Fruit fly (Drosophila melanogaster) whole organism, prepupa: ENCODE results near the gene Srrm1.

Experiments
- CG11902 ChIP-seq: fragments of 200-800 bp; sonication (Bioruptor generic); optimal IDR thresholded peaks from 3 replicates; lab custom pipeline; 2016; ENCODE audit warnings: missing biosample characterization, missing genetic modification characterization
- Eip93F ChIP-seq: fragments of 200-800 bp; sonication (Bioruptor generic); optimal IDR thresholded peaks from 2 replicates; lab custom pipeline; 2016; ENCODE audit warnings: missing biosample characterization, mild to moderate bottlenecking, missing genetic modification characterization
- Hr39 ChIP-seq: fragments of 200-800 bp; sonication (Bioruptor generic); optimal IDR thresholded peaks from 2 replicates; lab custom pipeline; 2016; ENCODE audit warnings: missing biosample characterization, missing genetic modification characterization

- no peak for TF ChIP-seq Hr39
- no peak for TF ChIP-seq Eip93F (GFP tag; lab: Kevin White, UChicago)
- no peak for TF ChIP-seq CG11902 (GFP tag; lab: Kevin White, UChicago)
Observed at dm6 chr3L:13050675-13051202, 14.1 kb downstream of the Srrm1 start.
